Worm (Caenorhabditis elegans): Measurements from ENCODE around the gene rpn-3.
A peak's percentile ranks its signal among the peaks of the same experiment; 100 is the strongest.

rpn-3 gene

ce11 chrIII:8479322-8479864, 32.2 kb downstream of the rpn-3 start:
- TF ChIP-seq saeg-2 (GFP tag; IDR thresholded peaks at IDR 0.05) (no peak), snpc-4 (tag; optimal IDR thresholded peaks at IDR 0.05) (no peak), lsy-2 (tag; optimal IDR thresholded peaks at IDR 0.05) (no peak), nhr-77 (tag; optimal IDR thresholded peaks at IDR 0.05) (no peak), set-16 (GFP tag; IDR thresholded peaks at IDR 0.05) (no peak), F37D6.2 (tag; optimal IDR thresholded peaks at IDR 0.05) (no peak), F49E8.2 (tag; optimal IDR thresholded peaks at IDR 0.05; ENCODE audit: borderline replicate concordance) (no peak), pqm-1 (tag; optimal IDR thresholded peaks at IDR 0.05) (peak; percentile 24), T26A8.4 (GFP tag; IDR thresholded peaks at IDR 0.05) (no peak), T20F7.1 (GFP tag; optimal IDR thresholded peaks at IDR 0.05) (peak; percentile 3), unc-62 (GFP tag; optimal IDR thresholded peaks at IDR 0.05 in 1 of 2) (peak in 1 of 2 experiments; percentile 48), unc-62 (tag; optimal IDR thresholded peaks at IDR 0.05) (no peak), aha-1 (tag) (no peak), dmd-9 (GFP tag; IDR thresholded peaks at IDR 0.05) (no peak), lin-13 (GFP tag; optimal IDR thresholded peaks at IDR 0.05) (no peak), aly-2 (tag; optimal IDR thresholded peaks at IDR 0.05) (no peak), nhr-28 (tag; optimal IDR thresholded peaks at IDR 0.05) (peak; percentile 16), hmg-1.1 (GFP tag; IDR thresholded peaks at IDR 0.05) (no peak), Y48G9A.11 (GFP tag; IDR thresholded peaks at IDR 0.05) (no peak), daf-16 (GFP tag; optimal IDR thresholded peaks at IDR 0.05) (no peak), daf-16 (tag; optimal IDR thresholded peaks at IDR 0.05) (no peak), lin-38 (GFP tag; IDR thresholded peaks at IDR 0.05) (peak; percentile 64), hlh-11 (tag; optimal IDR thresholded peaks at IDR 0.05) (peak; percentile 42), dmd-6 (GFP tag; IDR thresholded peaks at IDR 0.05) (peak; percentile 61), hlh-30 (tag; optimal IDR thresholded peaks at IDR 0.05; ENCODE audit: insufficient read depth) (no peak), lin-1 (GFP tag; IDR thresholded peaks at IDR 0.05) (peak; percentile 15; the same call in 1 of the 2 replicates)

- TF ChIP-seq pha-4 (GFP tag; IDR thresholded peaks at IDR 0.05) (no peak), pha-4 (tag; optimal IDR thresholded peaks at IDR 0.05) (no peak), ces-1 (GFP tag; optimal IDR thresholded peaks at IDR 0.05) (no peak), daf-8 (GFP tag; IDR thresholded peaks at IDR 0.05) (no peak), D1046.2 (GFP tag; IDR thresholded peaks at IDR 0.05) (no peak), ceh-62 (tag; optimal IDR thresholded peaks at IDR 0.05) (no peak), nhr-48 (tag; optimal IDR thresholded peaks at IDR 0.05) (no peak), madf-5 (GFP tag; IDR thresholded peaks at IDR 0.05) (no peak), F37D6.2 (tag; optimal IDR thresholded peaks at IDR 0.05) (no peak), lin-1 (GFP tag; IDR thresholded peaks at IDR 0.05) (no peak), tag-97 (GFP tag; IDR thresholded peaks at IDR 0.05) (no peak), F44E2.7 (GFP tag; IDR thresholded peaks at IDR 0.05) (no peak), attf-4 (tag; optimal IDR thresholded peaks at IDR 0.05) (no peak), dpl-1 (GFP tag; optimal IDR thresholded peaks at IDR 0.05) (no peak), saeg-2 (GFP tag; IDR thresholded peaks at IDR 0.05) (no peak), nhr-11 (tag; optimal IDR thresholded peaks at IDR 0.05) (no peak), unc-62 (GFP tag; optimal IDR thresholded peaks at IDR 0.05 in 1 of 2) (no peak), unc-62 (tag; optimal IDR thresholded peaks at IDR 0.05) (no peak), zip-2 (tag; optimal IDR thresholded peaks at IDR 0.05) (no peak), ceh-20 (GFP tag; IDR thresholded peaks at IDR 0.05) (no peak), lsy-2 (tag; optimal IDR thresholded peaks at IDR 0.05) (no peak), cey-2 (tag; optimal IDR thresholded peaks at IDR 0.05; ENCODE audit: borderline replicate concordance, insufficient read depth) (no peak)
These were observed 33.2 kb downstream of the rpn-3 start, which contains the start of gene F42H10.6 for ce11 chrIII:8480355-8480754. Gene F42H10.6, minus strand, starts transcription at chrIII:8480455.
